Worm (Caenorhabditis elegans) whole organism, L3 larva: ENCODE results near the gene enpp-1.

ENCODE experiments used
- aly-2 ChIP-seq: fragments of 150-350 bp; optimal IDR thresholded peaks from 2 replicates; lab custom pipeline; 2014; ENCODE audit warnings: missing biosample characterization, missing genetic modification characterization
- daf-12 ChIP-seq: fragments of 150-350 bp; optimal IDR thresholded peaks from 2 replicates; lab custom pipeline; 2014; ENCODE audit warnings: missing biosample characterization, missing genetic modification reagents, missing genetic modification characterization
- fos-1 ChIP-seq: fragments of 150-350 bp; optimal IDR thresholded peaks from 2 replicates; lab custom pipeline; 2014; ENCODE audit warnings: missing biosample characterization, missing genetic modification characterization
- nhr-25 ChIP-seq: sonication (generic microtip); optimal IDR thresholded peaks from 2 replicates; lab custom pipeline; 2017; ENCODE audit warnings: missing biosample characterization, missing genetic modification characterization
- nhr-28 ChIP-seq: fragments of 150-350 bp; optimal IDR thresholded peaks from 2 replicates; lab custom pipeline; 2014; ENCODE audit warnings: missing biosample characterization, missing genetic modification characterization
- nhr-43 ChIP-seq: sonication (generic microtip); optimal IDR thresholded peaks from 2 replicates; lab custom pipeline; 2016; ENCODE audit warnings: mild to moderate bottlenecking, missing genetic modification characterization, missing compliant biosample characterization; ENCODE audit not compliant: poor library complexity, severe bottlenecking
- pqm-1 ChIP-seq: fragments of 150-350 bp; optimal IDR thresholded peaks from 2 replicates; lab custom pipeline; 2017; ENCODE audit warnings: missing biosample characterization, missing genetic modification characterization, inconsistent platforms
- tbx-2 ChIP-seq: sonication (generic microtip); optimal IDR thresholded peaks from 2 replicates; lab custom pipeline; 2016; ENCODE audit warnings: mild to moderate bottlenecking, missing genetic modification characterization, missing compliant biosample characterization
- unc-62 ChIP-seq: fragments of 150-350 bp; sonication (generic microtip); optimal IDR thresholded peaks from 4 replicates; lab custom pipeline; 2014; ENCODE audit warnings: missing biosample characterization, missing genetic modification reagents, missing genetic modification characterization
- zag-1 ChIP-seq: fragments of 150-350 bp; optimal IDR thresholded peaks from 2 replicates; lab custom pipeline; 2014; ENCODE audit warnings: missing biosample characterization, missing genetic modification characterization

ce11 chrV:12153784-12154183 is 22.5 kb downstream of the enpp-1 start:
- TF ChIP-seq aly-2 (tag; lab: Kevin White, UChicago) = no peak
- TF ChIP-seq daf-12 (tag; lab: Kevin White, UChicago) = no peak
- no peak for TF ChIP-seq tbx-2
- TF ChIP-seq zag-1 (tag; lab: Kevin White, UChicago) = no peak
- no peak for TF ChIP-seq unc-62 (GFP tag; lab: Kevin White, UChicago)
- TF ChIP-seq nhr-25 (tag; lab: Kevin White, UChicago) = no peak
- TF ChIP-seq nhr-43 (tag; lab: Kevin White, UChicago) = no peak
- TF ChIP-seq nhr-28 (tag; lab: Kevin White, UChicago) = no peak
- no peak for TF ChIP-seq pqm-1 (tag; lab: Kevin White, UChicago)
- no peak for TF ChIP-seq fos-1 (tag; lab: Kevin White, UChicago)
